Worm (Caenorhabditis elegans) whole organism, dauer: ENCODE results near the gene T05A8.8.

Experiments used
- unc-62 ChIP-seq: sonication (generic microtip); optimal IDR thresholded peaks from 2 replicates; lab custom pipeline; 2017; ENCODE audit warnings: missing biosample characterization, missing genetic modification reagents, missing genetic modification characterization

The T05A8.8 gene

ce11 chrII:2725561-2725960 lies 10.9 kb upstream of the T05A8.8 start, which contains the start of the genes T05A8.11 and nep-2:
T05A8.11 (minus strand) TSS chrII:2725661.
nep-2 (minus strand) TSS chrII:2725752.
- TF ChIP-seq unc-62 (GFP tag; lab: Kevin White, UChicago), result no peak

- no peak for TF ChIP-seq unc-62 (GFP tag; lab: Kevin White, UChicago)
Measured at ce11 chrII:2726774-2727173, 9.7 kb upstream of the T05A8.8 start.

- TF ChIP-seq unc-62 (GFP tag; lab: Kevin White, UChicago), result no peak
Measured at ce11 chrII:2730647-2731046, 5.8 kb upstream of the T05A8.8 start.

ce11 chrII:2734266-2734665 lies 2.2 kb upstream of the T05A8.8 start:
- TF ChIP-seq unc-62 (GFP tag; lab: Kevin White, UChicago), result no peak

ce11 chrII:2734735-2735134 lies 1.7 kb upstream of the T05A8.8 start:
- TF ChIP-seq unc-62 (GFP tag; lab: Kevin White, UChicago), result no peak

- no peak for TF ChIP-seq unc-62 (GFP tag; lab: Kevin White, UChicago)
Measured at ce11 chrII:2735192-2735591, 1.3 kb upstream of the T05A8.8 start, which contains the start of gene wdr-31. wdr-31 (minus strand) TSS chrII:2735292.

ce11 chrII:2735644-2736043 lies 834 bp upstream of the T05A8.8 start:
- TF ChIP-seq unc-62 (GFP tag; lab: Kevin White, UChicago), result no peak

ce11 chrII:2736938-2737337 lies 460 bp downstream of the T05A8.8 start:
- TF ChIP-seq unc-62 (GFP tag; lab: Kevin White, UChicago), result no peak

ce11 chrII:2739619-2740018 lies 3.1 kb downstream of the T05A8.8 start, which contains the start of gene T05A8.6:
T05A8.6 (minus strand) TSS chrII:2739719.
- no peak for TF ChIP-seq unc-62 (GFP tag; lab: Kevin White, UChicago)

- no peak for TF ChIP-seq unc-62 (GFP tag; lab: Kevin White, UChicago)
Measured at ce11 chrII:2741405-2741804, 4.9 kb downstream of the T05A8.8 start.

- TF ChIP-seq unc-62 (GFP tag; lab: Kevin White, UChicago), result no peak
Measured at ce11 chrII:2742251-2742650, 5.8 kb downstream of the T05A8.8 start, which contains the start of gene T05A8.7. T05A8.7 (minus strand) TSS chrII:2742351.

ce11 chrII:2747956-2748621 lies 11.6 kb downstream of the T05A8.8 start:
- TF ChIP-seq unc-62 (GFP tag; lab: Kevin White, UChicago), result no peak

ce11 chrII:2749595-2750048 lies 13.1 kb downstream of the T05A8.8 start, which contains the start of gene F29A7.4:
F29A7.4 (plus strand) TSS chrII:2749998.
- TF ChIP-seq unc-62 (GFP tag; lab: Kevin White, UChicago), result no peak

- TF ChIP-seq unc-62 (GFP tag; lab: Kevin White, UChicago), result no peak
Measured at ce11 chrII:2751278-2751677, 14.8 kb downstream of the T05A8.8 start.

ce11 chrII:2752536-2752935 lies 16.1 kb downstream of the T05A8.8 start, which contains the start of gene F29A7.6:
F29A7.6 (minus strand) TSS chrII:2752611.
- TF ChIP-seq unc-62 (GFP tag; lab: Kevin White, UChicago), result no peak

- no peak for TF ChIP-seq unc-62 (GFP tag; lab: Kevin White, UChicago)
Measured at ce11 chrII:2752999-2753398, 16.5 kb downstream of the T05A8.8 start, which contains the start of gene F29A7.3. F29A7.3 (plus strand) TSS chrII:2753299.

- TF ChIP-seq unc-62 (GFP tag; lab: Kevin White, UChicago), result no peak
Measured at ce11 chrII:2754595-2754994, 18.1 kb downstream of the T05A8.8 start.
